Fruit fly (Drosophila melanogaster): Measurements from ENCODE around the gene Ge-1.

DNA sequence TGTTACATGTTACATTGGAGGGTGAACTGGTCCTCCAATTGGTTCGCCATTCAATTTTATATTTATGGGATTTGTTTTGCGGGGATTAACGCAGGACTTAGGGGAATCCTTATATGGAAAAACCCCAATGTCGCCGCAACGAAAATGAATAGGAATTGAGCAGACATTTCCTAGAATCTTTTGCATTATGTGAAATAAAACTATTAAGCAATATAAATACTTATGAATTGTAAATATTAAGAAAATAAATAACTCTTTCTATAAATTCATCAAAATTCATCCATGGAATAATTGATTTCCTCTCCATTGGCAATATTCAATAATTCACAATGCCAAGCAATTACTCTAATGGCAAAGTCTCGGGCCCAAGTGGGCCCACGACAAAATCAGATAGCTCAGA is 13.0 kb upstream of the Ge-1 start, which contains the start of gene Gr32a:
- TF ChIP-seq pzg (GFP tag; optimal IDR thresholded peaks at IDR 0.05) = no peak
- no peak for TF ChIP-seq CG17612 (GFP tag; IDR thresholded peaks at IDR 0.05)
- TF ChIP-seq en (GFP tag; optimal IDR thresholded peaks at IDR 0.05) = no peak
- no peak for TF ChIP-seq Awh (GFP tag; IDR thresholded peaks at IDR 0.05)
- no peak for TF ChIP-seq CG4820 (GFP tag; optimal IDR thresholded peaks at IDR 0.05)
- no peak for TF ChIP-seq ttk (GFP tag; IDR thresholded peaks at IDR 0.05)
- no peak for TF ChIP-seq dmrt99B (tag; optimal IDR thresholded peaks at IDR 0.05)
- TF ChIP-seq CG16779 (GFP tag; IDR thresholded peaks at IDR 0.05) = no peak
- no peak for TF ChIP-seq CG8478 (optimal IDR thresholded peaks at IDR 0.05)
- TF ChIP-seq gsb (GFP tag; IDR thresholded peaks at IDR 0.05) = no peak
- TF ChIP-seq ro (GFP tag; IDR thresholded peaks at IDR 0.05) = no peak
- TF ChIP-seq B-H1 (GFP tag; IDR thresholded peaks at IDR 0.05) = no peak
- no peak for TF ChIP-seq onecut (GFP tag; IDR thresholded peaks at IDR 0.05)
- TF ChIP-seq CG18262 (tag; optimal IDR thresholded peaks at IDR 0.05) = no peak

Data from whole organism, embryonic.